Worm (Caenorhabditis elegans): ENCODE data around the gene C49F5.5.
"Not testable (repeated sequence)": the region's sequence is repeated elsewhere in the genome, so short reads cannot be mapped to it uniquely, and the experiment has no call there.

C49F5.5 gene

DNA sequence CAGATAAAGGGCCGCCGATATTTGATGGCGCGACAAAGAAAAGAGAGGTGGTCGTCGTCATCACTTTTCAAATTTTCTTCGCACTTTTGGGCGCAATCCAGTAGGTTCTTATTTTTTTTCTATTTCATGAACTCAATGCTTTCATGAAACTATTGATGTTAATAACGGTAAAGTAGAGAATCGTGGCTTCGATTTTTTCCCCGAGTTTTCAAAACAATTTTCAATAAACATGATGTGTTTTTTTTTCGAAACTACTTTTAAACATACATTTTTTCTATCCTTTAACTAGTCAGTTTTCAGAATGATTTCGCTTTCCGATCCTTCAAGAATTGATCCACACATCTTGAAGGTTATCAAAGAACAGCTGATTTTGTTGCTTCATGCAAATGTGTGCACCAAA lies at the start of gene C49F5.5:
Gene C49F5.5 (plus strand): TSS at position 301 of the 400 bp plus-strand sequence.
- TF ChIP-seq unc-62 (GFP tag; optimal IDR thresholded peaks at IDR 0.05), result no peak

DNA sequence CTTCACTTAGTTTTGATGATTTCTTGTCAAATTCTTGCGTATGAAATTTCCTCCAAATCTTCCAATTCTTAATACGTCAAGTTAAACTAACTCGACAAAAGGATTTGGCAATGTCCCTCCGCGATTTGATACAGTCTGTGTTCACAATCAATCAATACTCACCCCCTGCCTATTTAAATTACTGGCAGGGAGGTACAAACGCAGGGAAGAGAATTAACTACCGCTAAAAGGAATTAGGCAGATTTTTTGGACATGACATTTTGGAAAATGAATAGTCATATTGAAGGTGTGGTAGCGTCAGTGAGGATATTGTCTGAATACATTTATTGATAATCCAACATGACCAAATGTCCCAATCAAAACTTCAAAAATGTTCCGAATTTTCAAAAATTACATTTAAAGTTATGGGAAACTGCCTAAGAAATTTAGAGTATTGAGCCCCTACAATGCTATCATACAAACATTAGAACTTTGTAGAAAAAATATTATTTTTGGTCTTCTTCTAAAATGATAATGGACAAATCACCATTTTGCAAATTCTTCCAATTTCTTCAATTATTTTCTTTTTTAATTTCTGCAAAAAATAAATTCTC lies 48.5 kb upstream of the C49F5.5 start:
- peak; percentile 32 for TF ChIP-seq unc-62 (GFP tag; optimal IDR thresholded peaks at IDR 0.05)

DNA sequence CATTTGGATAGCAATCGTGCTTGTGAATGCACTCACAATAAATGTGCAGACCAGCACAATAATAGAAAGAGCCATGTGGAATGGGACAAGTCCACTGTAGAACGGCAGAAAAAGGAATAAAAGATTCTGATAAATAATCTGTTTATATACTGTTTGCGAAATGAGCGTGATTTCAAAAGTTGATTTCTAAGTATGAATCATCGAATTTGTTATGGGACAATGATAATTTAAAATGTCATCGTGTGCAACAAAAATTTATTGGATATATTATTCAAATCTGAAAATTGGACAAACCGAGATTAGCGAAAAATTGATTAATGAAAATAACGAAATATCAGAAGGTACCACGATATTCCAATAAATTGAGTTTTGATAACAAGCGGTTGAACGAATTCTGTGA lies 47.2 kb upstream of the C49F5.5 start, which contains the start of gene F55G7.5:
Gene F55G7.5 (minus strand): TSS at position 101 of the 400 bp plus-strand sequence.
- TF ChIP-seq unc-62 (GFP tag; optimal IDR thresholded peaks at IDR 0.05), result no peak

DNA sequence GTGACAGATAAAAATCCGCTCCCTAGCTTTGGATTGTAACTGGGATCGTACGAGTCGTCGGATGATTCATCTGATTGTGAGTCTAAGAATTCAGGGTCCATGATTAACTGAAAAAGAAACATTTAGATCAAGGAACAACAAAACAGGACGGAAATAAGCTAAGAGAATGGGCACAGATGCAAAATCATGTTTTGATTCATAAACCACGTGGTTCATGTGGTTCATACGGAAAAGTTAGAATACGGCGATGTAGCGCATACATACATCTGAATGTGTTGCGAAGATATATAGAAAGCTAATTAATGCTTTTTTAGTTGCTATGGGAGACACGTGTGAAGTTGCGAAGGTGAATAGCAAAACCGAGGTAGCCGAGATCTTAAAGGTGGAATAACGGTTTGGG lies 44.0 kb upstream of the C49F5.5 start, which contains the start of gene F55G7.3:
Gene F55G7.3 (minus strand): TSS at position 101 of the 400 bp plus-strand sequence.
- TF ChIP-seq unc-62 (GFP tag; optimal IDR thresholded peaks at IDR 0.05), result no peak

DNA sequence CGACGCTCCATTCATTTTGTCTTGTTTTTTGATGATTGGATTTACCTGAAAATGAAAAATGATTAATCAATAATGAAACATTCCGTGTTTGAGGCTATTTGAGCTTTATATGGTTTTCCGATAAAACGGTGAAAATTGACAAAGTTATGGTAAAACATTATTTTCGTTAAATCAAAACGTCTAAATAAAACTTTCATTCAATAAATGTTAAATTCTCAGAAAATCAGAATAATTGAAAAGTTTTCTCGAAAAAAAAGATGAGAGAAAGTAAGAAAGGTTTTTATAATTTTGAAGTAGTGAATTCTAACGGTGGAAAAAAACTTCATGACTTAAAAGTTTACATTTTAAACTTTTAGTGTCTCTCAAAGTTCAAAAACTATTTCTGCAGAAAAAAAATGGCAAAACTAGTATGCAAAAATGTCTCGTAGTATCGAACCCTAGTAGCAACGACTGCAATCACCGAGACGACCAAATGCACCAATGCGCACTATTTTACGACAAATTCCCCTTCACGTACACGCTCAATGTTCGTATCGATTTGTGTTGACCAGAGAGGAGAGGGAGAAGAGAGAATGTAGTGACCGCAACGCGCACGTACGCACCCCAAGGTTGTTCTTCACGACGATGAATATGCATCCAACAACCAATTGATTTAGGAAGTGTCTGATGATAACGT lies 39.1 kb upstream of the C49F5.5 start, which contains the start of gene nfya-1:
Gene nfya-1 (minus strand): TSS at position 51 of the 676 bp plus-strand sequence.
- TF ChIP-seq unc-62 (GFP tag; optimal IDR thresholded peaks at IDR 0.05), result no peak

DNA sequence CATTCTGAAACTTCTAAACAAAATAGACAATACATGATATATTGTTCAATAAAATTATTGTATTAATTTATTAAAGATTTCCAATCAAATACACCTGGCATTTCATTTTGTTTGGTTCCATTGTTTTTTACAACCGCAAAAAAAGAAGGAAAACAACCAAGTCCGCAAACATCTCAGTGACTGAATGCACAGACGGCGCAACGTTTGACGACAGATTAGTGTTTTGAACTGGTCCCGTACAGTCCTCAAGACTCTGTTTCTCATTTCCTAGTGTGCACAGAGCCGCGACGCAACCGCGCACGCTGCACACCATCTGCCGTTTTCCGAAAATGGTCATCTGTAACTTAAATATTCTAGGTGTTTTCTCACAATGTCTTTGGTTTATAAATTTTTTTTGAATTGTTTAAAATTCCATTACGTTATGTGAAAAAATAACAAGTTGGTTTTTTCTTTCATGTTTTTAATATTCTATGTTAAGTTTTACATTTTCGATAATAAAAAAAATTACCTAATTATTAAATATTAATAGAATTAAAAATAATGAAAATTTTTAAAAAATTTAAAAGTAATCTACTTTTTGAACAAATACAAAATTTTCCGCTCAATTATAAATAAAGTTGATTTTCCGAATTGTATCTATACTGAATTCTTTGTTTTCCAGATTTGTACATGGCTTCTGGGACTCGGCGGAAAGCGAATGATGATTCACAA lies 37.6 kb upstream of the C49F5.5 start, which contains the start of gene lsd-1:
Gene lsd-1 (plus strand): TSS at position 661 of the 711 bp plus-strand sequence.
- no peak for TF ChIP-seq unc-62 (GFP tag; optimal IDR thresholded peaks at IDR 0.05)

DNA sequence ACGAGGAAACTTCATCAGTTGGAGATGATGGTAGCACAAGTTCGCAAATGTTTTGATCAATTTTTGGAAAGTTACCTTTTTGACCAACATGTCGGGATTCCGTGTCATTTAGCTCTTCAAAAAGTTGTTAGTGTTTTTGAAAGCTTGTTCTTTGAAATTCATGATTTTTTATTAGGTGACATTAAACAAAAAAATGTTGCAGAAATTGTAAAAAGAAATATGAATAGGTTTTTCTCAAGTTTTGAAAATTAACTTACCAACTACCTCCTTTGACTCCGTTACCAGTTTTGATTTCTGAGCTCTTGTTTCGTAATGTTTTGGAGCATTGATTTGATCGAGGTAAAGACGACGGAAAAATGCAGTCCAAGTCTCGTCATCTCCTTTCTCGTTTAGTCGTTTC lies 33.9 kb upstream of the C49F5.5 start:
- no peak for TF ChIP-seq unc-62 (GFP tag; optimal IDR thresholded peaks at IDR 0.05)

DNA sequence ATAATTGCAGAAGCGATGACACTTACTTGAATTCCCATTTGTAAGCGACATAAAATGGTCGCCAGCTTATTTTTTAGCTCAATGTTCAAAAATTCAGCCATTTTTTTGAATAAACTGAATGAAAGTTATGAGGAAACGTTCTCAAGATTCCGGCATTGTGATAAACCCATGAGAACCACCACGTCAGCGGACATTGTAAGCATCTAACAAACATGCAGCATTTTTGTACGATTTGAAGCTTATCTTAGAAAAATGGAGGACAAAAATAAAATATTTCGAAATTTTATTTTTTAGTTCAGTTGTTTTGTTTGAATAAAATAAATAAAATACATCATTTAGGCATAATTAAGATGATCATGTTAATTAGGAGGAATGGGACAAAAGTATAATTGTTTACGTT lies 32.8 kb upstream of the C49F5.5 start, which contains the start of gene T08D10.4:
Gene T08D10.4 (minus strand): TSS at position 101 of the 400 bp plus-strand sequence.
- no peak for TF ChIP-seq unc-62 (GFP tag; optimal IDR thresholded peaks at IDR 0.05)

DNA sequence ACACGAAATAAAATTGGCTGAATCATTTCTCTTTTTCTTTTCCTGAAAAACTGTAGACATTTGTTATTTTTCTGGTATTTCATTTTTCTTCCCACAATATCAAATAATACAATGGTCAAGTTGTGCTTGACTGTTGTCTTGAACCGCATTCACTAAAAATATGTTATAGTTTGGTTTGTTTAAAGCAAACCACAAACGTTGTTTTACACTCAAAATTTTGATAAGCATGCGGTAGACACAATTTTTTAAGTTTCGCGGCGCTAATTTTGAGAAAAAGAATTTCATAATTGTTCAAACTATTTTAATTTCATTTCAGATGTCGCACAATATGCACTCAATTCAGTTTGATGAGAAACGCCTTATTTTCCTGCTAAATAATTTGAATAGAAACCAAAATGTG lies 30.9 kb upstream of the C49F5.5 start, which contains the start of gene T08D10.3:
Gene T08D10.3 (plus strand): TSS at position 301 of the 400 bp plus-strand sequence.
- no peak for TF ChIP-seq unc-62 (GFP tag; optimal IDR thresholded peaks at IDR 0.05)

DNA sequence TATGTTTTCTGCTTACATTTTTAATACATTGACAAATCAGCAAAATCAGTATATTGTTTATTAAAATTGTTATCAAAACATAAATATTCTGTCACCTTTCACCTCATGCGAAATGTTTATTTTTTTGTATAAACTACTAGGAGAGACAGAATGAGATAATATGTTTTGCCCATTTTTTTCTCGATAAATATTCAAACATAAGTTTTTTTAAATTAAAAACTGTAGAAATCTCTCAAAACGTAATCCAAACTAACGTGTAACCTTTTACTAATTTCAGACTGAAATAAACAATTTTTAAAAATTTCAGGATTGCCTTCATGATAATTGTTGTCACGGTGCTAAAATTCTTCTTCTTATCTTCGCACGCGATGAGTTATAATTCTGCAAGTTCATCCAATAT lies 28.7 kb upstream of the C49F5.5 start, which contains the start of gene T08D10.5:
Gene T08D10.5 (plus strand): TSS at position 301 of the 400 bp plus-strand sequence.
- TF ChIP-seq unc-62 (GFP tag; optimal IDR thresholded peaks at IDR 0.05), result no peak

DNA sequence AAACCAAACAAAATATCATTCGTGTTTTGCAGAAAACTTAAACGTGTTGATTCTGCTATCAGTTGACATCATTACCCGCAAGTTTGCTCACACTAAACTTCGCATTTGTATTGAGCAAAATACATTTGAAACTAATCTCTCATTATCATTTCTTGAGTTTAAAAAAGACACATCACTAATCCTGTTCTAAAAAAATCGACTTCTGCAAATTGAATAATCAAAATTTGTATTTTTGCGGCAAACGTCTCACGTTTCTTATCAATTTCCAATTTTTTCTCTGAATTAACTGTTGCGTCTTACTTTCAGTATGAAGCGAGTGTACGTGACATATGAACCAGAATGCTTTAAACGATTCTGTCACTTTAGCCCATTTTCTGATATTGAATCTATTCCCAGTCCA lies 26.1 kb upstream of the C49F5.5 start, which contains the start of gene C49F5.8:
Gene C49F5.8 (plus strand): TSS at position 301 of the 400 bp plus-strand sequence.
- no peak for TF ChIP-seq unc-62 (GFP tag; optimal IDR thresholded peaks at IDR 0.05)

DNA sequence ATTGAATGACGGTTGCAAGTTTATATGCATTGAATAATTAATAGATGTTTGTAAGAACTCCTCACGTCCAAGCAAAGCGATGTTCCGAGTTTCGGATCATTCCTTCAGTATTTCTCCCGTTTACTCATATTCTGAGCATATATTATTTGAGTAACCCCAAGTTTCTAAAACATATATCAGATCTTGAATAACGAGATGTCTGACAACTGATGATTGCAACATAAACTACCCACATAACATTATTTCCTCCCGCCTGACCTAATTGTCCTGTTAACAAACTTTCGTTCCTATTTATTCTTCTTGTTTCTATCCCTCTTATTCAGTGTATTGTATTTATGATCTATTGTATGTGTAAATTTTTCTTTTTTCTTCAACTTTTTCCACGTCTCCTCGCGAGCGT lies 24.9 kb upstream of the C49F5.5 start, which contains the start of gene C49F5.13:
Gene C49F5.13 (plus strand): TSS at position 301 of the 400 bp plus-strand sequence.
- TF ChIP-seq unc-62 (GFP tag; optimal IDR thresholded peaks at IDR 0.05), result not testable (repeated sequence)

DNA sequence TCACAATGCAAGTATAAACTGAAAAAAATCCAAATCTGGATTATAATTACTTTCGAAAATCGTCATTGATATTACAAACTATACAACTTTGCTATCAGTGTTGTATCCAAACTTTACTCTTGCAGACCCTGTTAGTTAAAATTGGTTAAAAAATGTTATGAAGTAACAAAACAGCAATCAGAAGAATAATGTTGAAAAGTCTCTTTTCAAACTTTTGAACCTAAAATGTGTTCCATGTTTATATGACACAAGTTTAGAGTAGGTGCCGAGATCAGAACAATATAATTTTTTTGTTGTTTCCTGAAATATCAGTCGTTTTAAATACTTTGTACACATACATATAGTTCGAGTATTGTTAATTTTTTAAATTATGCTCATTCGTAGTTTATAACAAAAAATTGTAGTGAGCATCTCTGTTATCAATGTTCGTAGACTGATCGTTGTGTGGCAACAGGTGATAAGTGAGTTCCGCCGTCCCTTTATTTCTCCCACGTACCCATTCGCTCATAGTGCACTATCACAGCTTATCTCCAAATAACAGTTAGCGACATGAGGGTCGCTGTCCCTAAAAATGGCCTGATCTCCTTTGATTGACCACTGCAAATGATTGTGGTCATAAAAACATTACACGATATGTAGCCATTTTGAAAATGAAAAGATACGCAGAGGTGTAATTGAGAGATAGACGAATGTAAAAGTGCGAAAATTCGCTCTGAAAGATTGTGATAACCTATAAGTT lies 23.8 kb upstream of the C49F5.5 start:
- no peak for TF ChIP-seq unc-62 (GFP tag; optimal IDR thresholded peaks at IDR 0.05)

DNA sequence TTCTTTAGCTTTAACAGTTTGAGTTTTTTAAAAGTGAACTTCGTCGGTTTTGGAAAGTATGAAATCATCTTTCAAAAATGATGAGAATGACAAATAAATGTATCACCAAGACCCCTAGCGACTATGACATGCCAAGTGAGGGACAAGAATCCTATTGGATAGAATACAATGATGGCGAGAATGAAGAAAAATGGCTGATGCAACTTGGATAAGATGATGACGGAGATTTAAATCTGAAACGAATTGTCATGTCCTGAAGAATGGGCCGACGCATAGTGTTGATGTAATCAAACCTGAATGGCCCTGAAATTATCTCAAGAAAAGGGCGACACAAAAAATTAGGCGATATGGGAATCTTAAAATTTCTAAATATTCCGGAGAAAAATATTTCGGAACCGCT lies 22.3 kb upstream of the C49F5.5 start:
- TF ChIP-seq unc-62 (GFP tag; optimal IDR thresholded peaks at IDR 0.05), result no peak

DNA sequence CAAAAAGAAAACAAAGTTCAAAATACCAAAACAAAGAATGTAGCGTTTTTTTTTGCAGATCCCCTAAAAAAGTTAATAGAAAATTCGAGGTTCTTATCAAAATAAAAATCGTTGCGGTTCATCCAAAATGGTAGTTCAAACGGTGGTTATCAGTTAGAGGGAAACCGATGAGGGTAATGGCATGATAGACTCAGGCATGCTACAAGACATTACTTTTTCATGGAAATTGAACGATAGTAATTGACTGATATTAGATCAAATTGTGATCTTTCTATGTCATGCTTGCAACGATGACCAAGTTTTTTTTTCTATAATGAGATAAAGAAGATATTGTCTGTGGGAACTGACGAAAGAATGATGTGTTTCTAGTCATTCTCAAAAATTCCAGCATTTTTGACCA lies 21.4 kb upstream of the C49F5.5 start:
- no peak for TF ChIP-seq unc-62 (GFP tag; optimal IDR thresholded peaks at IDR 0.05)

Data from whole organism, dauer.